Worm (Caenorhabditis elegans) whole organism, midembryonic: Measurements from ENCODE around the gene dhgd-1.
A peak's percentile ranks its signal among the peaks of the same experiment; 100 is the strongest.

ENCODE experiments used
- T22C8.4 ChIP-seq: fragments of 200-800 bp; sonication (Bioruptor generic); IDR thresholded peaks from 2 replicates; pipeline ENCODE4 v1.3.6; 2022; ENCODE audit warnings: missing genetic modification characterization, missing compliant biosample characterization
- cog-1 ChIP-seq: sonication (generic microtip); optimal IDR thresholded peaks from 2 replicates; lab custom pipeline; 2016; ENCODE audit warnings: missing genetic modification characterization, missing compliant biosample characterization
- flt-1 ChIP-seq: fragments of 200-800 bp; sonication (Bioruptor generic); IDR thresholded peaks from 2 replicates; pipeline ENCODE4 v1.3.6; 2022; ENCODE audit warnings: missing genetic modification characterization, missing compliant biosample characterization
- klf-2 ChIP-seq: fragments of 200-800 bp; sonication (Bioruptor generic); conservative IDR thresholded peaks from 2 replicates; pipeline ENCODE4 v1.3.6; 2022; ENCODE audit warnings: missing genetic modification reagents, missing genetic modification characterization, missing compliant biosample characterization
- med-1 ChIP-seq: sonication (generic microtip); optimal IDR thresholded peaks from 2 replicates; lab custom pipeline; 2017; ENCODE audit warnings: missing genetic modification characterization, mild to moderate bottlenecking, missing compliant biosample characterization, antibody characterized with exemption, missing genetic modification reagents; ENCODE audit not compliant: insufficient read depth
- ref-1 ChIP-seq: fragments of 200-800 bp; sonication (Bioruptor generic); conservative IDR thresholded peaks from 2 replicates; pipeline ENCODE4 v1.3.6; 2022; ENCODE audit warnings: missing genetic modification reagents, missing genetic modification characterization, missing compliant biosample characterization
- tab-1 ChIP-seq: fragments of 200-800 bp; sonication (Bioruptor generic); IDR thresholded peaks from 2 replicates; pipeline ENCODE4 v1.3.6; 2022; ENCODE audit warnings: missing genetic modification characterization, missing compliant biosample characterization
- ztf-23 ChIP-seq: fragments of 200-800 bp; sonication (Bioruptor generic); IDR thresholded peaks from 2 replicates; pipeline ENCODE4 v1.3.6; 2022; ENCODE audit warnings: missing genetic modification reagents, missing genetic modification characterization, missing compliant biosample characterization
- ztf-29 ChIP-seq: fragments of 200-800 bp; sonication (Bioruptor generic); IDR thresholded peaks from 2 replicates; pipeline ENCODE4 v1.3.6; 2022; ENCODE audit warnings: missing genetic modification reagents, missing genetic modification characterization, missing compliant biosample characterization

Gene dhgd-1

ce11 chrII:11577861-11578260 is 26.0 kb upstream of the dhgd-1 start:
- TF ChIP-seq T22C8.4 (GFP tag; lab: Robert Waterston, UW) (no peak), klf-2 (GFP tag; lab: Robert Waterston, UW) (no peak), flt-1 (no peak), ref-1 (no peak), tab-1 (no peak), ztf-29 (no peak), med-1 (GFP tag; lab: Kevin White, UChicago) (no peak), ztf-23 (no peak), cog-1 (no peak)

DNA sequence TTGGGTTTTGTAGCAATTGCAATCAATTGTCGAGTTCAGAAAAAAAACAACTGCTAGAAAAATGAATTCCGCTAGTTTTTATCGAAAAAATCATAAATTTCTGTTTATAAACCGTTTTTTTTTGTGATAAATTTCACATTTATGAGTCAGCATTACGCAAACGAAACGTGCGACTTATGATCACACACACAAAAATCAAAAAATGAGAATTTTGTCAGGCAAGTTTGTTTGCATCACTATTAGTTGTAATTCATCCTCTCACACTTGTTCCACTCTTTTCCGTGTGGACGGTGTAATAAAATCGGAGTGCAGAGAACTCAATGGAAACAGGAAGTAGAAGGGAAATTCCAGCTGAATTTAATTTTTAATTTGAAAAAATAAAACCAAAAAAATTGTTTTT is 25.5 kb upstream of the dhgd-1 start, which contains the start of gene pcs-1:
Gene pcs-1, minus strand, starts transcription at position 344 of the 400 bp plus-strand sequence.
- TF ChIP-seq ref-1 = no peak
- no peak for TF ChIP-seq ztf-23
- TF ChIP-seq cog-1 = no peak
- no peak for TF ChIP-seq klf-2 (GFP tag; lab: Robert Waterston, UW)
- TF ChIP-seq flt-1 = no peak
- TF ChIP-seq med-1 (GFP tag; lab: Kevin White, UChicago) = no peak
- TF ChIP-seq T22C8.4 (GFP tag; lab: Robert Waterston, UW) = no peak
- no peak for TF ChIP-seq tab-1
- TF ChIP-seq ztf-29 = no peak

- TF ChIP-seq ztf-23 (no peak), cog-1 (no peak), ztf-29 (no peak), tab-1 (no peak), T22C8.4 (GFP tag; lab: Robert Waterston, UW) (no peak), klf-2 (GFP tag; lab: Robert Waterston, UW) (no peak), ref-1 (no peak), flt-1 (no peak), med-1 (GFP tag; lab: Kevin White, UChicago) (no peak)
Measured at ce11 chrII:11572944-11573343, 21.1 kb upstream of the dhgd-1 start, which contains the start of gene F54D5.2. TSS of gene F54D5.2 (plus strand) at chrII:11573180.

DNA sequence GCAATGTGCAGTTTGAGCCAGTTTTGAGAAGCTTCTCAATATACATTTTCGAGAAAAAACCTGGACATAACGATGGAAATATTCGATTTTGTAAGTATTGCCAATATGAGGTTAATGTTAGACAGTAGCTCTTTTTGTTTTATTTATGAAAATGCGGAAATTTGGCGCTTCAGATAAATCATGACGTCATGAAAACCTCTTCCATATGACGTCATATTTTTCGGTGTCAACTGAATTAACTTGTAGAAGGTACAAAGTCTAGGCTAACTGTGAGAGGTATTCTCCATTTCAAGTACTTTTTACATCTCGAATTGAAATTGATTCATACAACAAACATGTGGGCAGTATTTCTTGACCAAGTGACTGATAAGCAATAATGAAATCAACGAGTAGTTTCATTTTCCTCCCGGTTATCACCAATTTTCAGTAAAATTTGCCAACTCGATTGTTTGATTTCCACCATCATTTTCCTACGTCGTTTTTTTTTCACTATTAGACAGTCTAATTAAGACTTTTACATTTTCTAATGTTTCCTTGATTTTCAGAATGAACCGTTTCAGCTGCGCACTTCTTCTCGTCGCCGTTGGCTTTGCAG is 19.5 kb upstream of the dhgd-1 start, which contains the start of gene F54D5.3:
Gene F54D5.3, plus strand, starts transcription at position 546 of the 595 bp plus-strand sequence.
- TF ChIP-seq tab-1 (no peak), flt-1 (no peak), klf-2 (GFP tag; lab: Robert Waterston, UW) (no peak), ref-1 (no peak), ztf-23 (no peak), T22C8.4 (GFP tag; lab: Robert Waterston, UW) (no peak)

- no peak for TF ChIP-seq cog-1
- no peak for TF ChIP-seq T22C8.4 (GFP tag; lab: Robert Waterston, UW)
- no peak for TF ChIP-seq klf-2 (GFP tag; lab: Robert Waterston, UW)
- TF ChIP-seq flt-1 = no peak
Measured at ce11 chrII:11569213-11569868, 17.5 kb upstream of the dhgd-1 start, which contains the start of the genes F54D5.23 and F54D5.4. TSS of gene F54D5.23 (minus strand) at chrII:11569287. TSS of gene F54D5.4 (plus strand) at chrII:11569818.

DNA sequence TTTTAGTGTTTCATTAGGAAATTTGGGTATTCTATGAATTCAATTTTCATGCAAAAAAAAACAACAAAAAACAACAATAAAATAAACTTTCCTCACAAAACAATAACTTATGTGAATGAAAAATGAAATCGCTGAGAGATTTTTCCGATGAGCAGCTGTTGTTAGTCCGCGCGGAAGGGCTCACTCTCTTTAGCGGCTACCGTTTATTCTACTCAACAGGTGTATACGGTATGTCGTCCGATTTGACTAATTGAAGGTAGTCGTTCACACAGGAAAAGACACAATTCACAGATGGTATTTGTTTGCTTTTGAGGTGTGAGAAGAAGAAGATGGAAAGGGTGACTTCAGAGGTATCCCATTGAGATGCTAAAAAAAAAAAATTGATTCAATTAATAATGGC is 16.8 kb upstream of the dhgd-1 start:
- no peak for TF ChIP-seq cog-1
- TF ChIP-seq ztf-29 = no peak
- no peak for TF ChIP-seq ztf-23
- TF ChIP-seq T22C8.4 (GFP tag; lab: Robert Waterston, UW) = no peak
- no peak for TF ChIP-seq tab-1
- TF ChIP-seq ref-1 = no peak
- no peak for TF ChIP-seq med-1 (GFP tag; lab: Kevin White, UChicago)
- no peak for TF ChIP-seq flt-1
- no peak for TF ChIP-seq klf-2 (GFP tag; lab: Robert Waterston, UW)

ce11 chrII:11566970-11567711 is 15.3 kb upstream of the dhgd-1 start, which contains the start of gene F54D5.5:
TSS of gene F54D5.5 (minus strand) at chrII:11567020.
- no peak for TF ChIP-seq med-1 (GFP tag; lab: Kevin White, UChicago)
- TF ChIP-seq ztf-23 = peak; percentile 47; the same call in 1 of the 2 replicates
- TF ChIP-seq klf-2 (GFP tag; lab: Robert Waterston, UW) = no peak
- TF ChIP-seq tab-1 = 0 out of 2 replicates have a peak, but pooled peaks have one; percentile 65
- TF ChIP-seq cog-1 = peak; percentile 70
- peak; percentile 72; the same call in 1 of the 2 replicates for TF ChIP-seq flt-1

ce11 chrII:11564127-11564526 is 12.2 kb upstream of the dhgd-1 start, which contains the start of gene F54D5.15:
TSS of gene F54D5.15 (minus strand) at chrII:11564227.
- TF ChIP-seq ztf-23 (no peak), ref-1 (no peak), ztf-29 (no peak), med-1 (GFP tag; lab: Kevin White, UChicago) (no peak), tab-1 (no peak), klf-2 (GFP tag; lab: Robert Waterston, UW) (no peak), T22C8.4 (GFP tag; lab: Robert Waterston, UW) (no peak), flt-1 (no peak), cog-1 (no peak)

ce11 chrII:11556338-11556737 is 4.5 kb upstream of the dhgd-1 start, which contains the start of gene F54D5.17:
TSS of gene F54D5.17 (plus strand) at chrII:11556638.
- TF ChIP-seq klf-2 (GFP tag; lab: Robert Waterston, UW) (no peak), ztf-23 (no peak), tab-1 (no peak), flt-1 (no peak), ref-1 (no peak), ztf-29 (no peak), med-1 (GFP tag; lab: Kevin White, UChicago) (no peak), cog-1 (no peak), T22C8.4 (GFP tag; lab: Robert Waterston, UW) (no peak)

DNA sequence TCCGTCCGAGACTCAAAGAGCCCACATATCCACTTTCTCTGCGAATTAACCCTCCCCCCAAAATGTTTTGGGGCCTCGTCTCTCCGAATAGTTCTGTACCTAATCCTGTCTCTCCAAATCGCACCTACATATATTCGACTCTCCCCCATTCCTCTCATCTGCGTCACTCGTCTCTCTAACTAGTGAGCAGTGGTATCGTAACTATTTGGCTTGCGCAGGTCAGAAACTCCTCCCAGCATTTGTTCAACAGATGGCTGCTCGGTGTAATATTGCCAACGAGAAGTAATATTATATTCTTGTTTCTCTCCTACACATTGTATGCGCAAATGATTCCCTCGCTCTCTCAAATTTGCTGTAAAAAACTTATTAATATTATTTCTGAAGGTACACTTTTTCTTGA is 3.8 kb upstream of the dhgd-1 start, which contains the start of gene F54D5.24:
Gene F54D5.24, plus strand, starts transcription at position 316 of the 400 bp plus-strand sequence.
- TF ChIP-seq ztf-29 (peak; percentile 25; the same call in 1 of the 2 replicates), klf-2 (GFP tag; lab: Robert Waterston, UW) (no peak)
